Fruit fly (Drosophila melanogaster) whole organism, embryonic: ENCODE measurements around the gene CG15916.

Source experiments
- Adf1 ChIP-seq: fragments of 200-800 bp; sonication (Bioruptor generic); IDR thresholded peaks from 2 replicates; pipeline ENCODE4 v1.3.6; 2022; ENCODE audit warnings: missing biosample characterization, missing genetic modification characterization
- CG12659 ChIP-seq: fragments of 200-800 bp; sonication (Bioruptor generic); optimal IDR thresholded peaks from 3 replicates; lab custom pipeline; 2017; ENCODE audit warnings: mild to moderate bottlenecking, missing biosample characterization, missing genetic modification reagents, missing genetic modification characterization
- CG13424 ChIP-seq: fragments of 200-800 bp; sonication (Bioruptor generic); optimal IDR thresholded peaks from 2 replicates; lab custom pipeline; 2019; ENCODE audit warnings: missing biosample characterization, mild to moderate bottlenecking, missing genetic modification characterization, moderate library complexity
- CG14710 ChIP-seq: fragments of 200-800 bp; sonication (Bioruptor generic); optimal IDR thresholded peaks from 3 replicates; lab custom pipeline; 2019; ENCODE audit warnings: missing biosample characterization, mild to moderate bottlenecking, missing genetic modification characterization, moderate library complexity
- CG15479 ChIP-seq: fragments of 200-800 bp; sonication (Bioruptor generic); optimal IDR thresholded peaks from 3 replicates; lab custom pipeline; 2019; ENCODE audit warnings: missing biosample characterization, mild to moderate bottlenecking, missing genetic modification characterization, moderate library complexity
- CG15514 ChIP-seq: fragments of 200-800 bp; sonication (Bioruptor generic); optimal IDR thresholded peaks from 3 replicates; lab custom pipeline; 2017; ENCODE audit warnings: missing biosample characterization, missing genetic modification characterization, mild to moderate bottlenecking, moderate library complexity, missing genetic modification reagents
- CG1603 ChIP-seq: fragments of 200-800 bp; sonication (Bioruptor generic); optimal IDR thresholded peaks from 2 replicates; lab custom pipeline; 2019; ENCODE audit warnings: missing biosample characterization, mild to moderate bottlenecking, missing genetic modification characterization, moderate library complexity
- CG16813 ChIP-seq: fragments of 200-800 bp; sonication (Bioruptor generic); IDR thresholded peaks from 3 replicates; pipeline ENCODE4 v1.3.6; 2022; ENCODE audit warnings: missing biosample characterization, missing genetic modification characterization; ENCODE audit not compliant: partially characterized antibody
- CG17186 ChIP-seq: fragments of 200-800 bp; sonication (Bioruptor generic); optimal IDR thresholded peaks from 3 replicates; lab custom pipeline; 2017; ENCODE audit warnings: missing biosample characterization, missing genetic modification reagents, missing genetic modification characterization
- CG17361 ChIP-seq: fragments of 200-800 bp; sonication (Bioruptor generic); IDR thresholded peaks from 3 replicates; pipeline ENCODE4 v1.3.6; 2022; ENCODE audit warnings: missing biosample characterization, missing genetic modification characterization
- CG17568 ChIP-seq: fragments of 200-800 bp; sonication (Bioruptor generic); optimal IDR thresholded peaks from 2 replicates; lab custom pipeline; 2018; ENCODE audit warnings: missing biosample characterization, mild to moderate bottlenecking, missing genetic modification characterization, moderate library complexity
- CG2678 ChIP-seq: fragments of 200-800 bp; sonication (Bioruptor generic); optimal IDR thresholded peaks from 3 replicates; lab custom pipeline; 2019; ENCODE audit warnings: missing biosample characterization, mild to moderate bottlenecking, missing genetic modification characterization, moderate library complexity
- CG30020 ChIP-seq: fragments of 200-800 bp; optimal IDR thresholded peaks from 2 replicates; lab custom pipeline; 2019; ENCODE audit warnings: missing biosample characterization, mild to moderate bottlenecking, missing genetic modification characterization, moderate library complexity
- CG3163 ChIP-seq: fragments of 200-800 bp; sonication (Bioruptor generic); optimal IDR thresholded peaks from 3 replicates; lab custom pipeline; 2016; ENCODE audit warnings: missing biosample characterization, missing genetic modification characterization
- CG34376 ChIP-seq: fragments of 200-800 bp; sonication (Bioruptor generic); optimal IDR thresholded peaks from 2 replicates; lab custom pipeline; 2018; ENCODE audit warnings: missing biosample characterization, mild to moderate bottlenecking, missing genetic modification characterization
- CG7839 ChIP-seq: fragments of 200-800 bp; sonication (Bioruptor generic); optimal IDR thresholded peaks from 3 replicates; lab custom pipeline; 2018; ENCODE audit warnings: missing biosample characterization, mild to moderate bottlenecking, missing genetic modification characterization, moderate library complexity
- CG8924 ChIP-seq: fragments of 200-800 bp; optimal IDR thresholded peaks from 3 replicates; lab custom pipeline; 2019; ENCODE audit warnings: missing biosample characterization, mild to moderate bottlenecking, missing genetic modification characterization, moderate library complexity
- CkIIα-i1 ChIP-seq: fragments of 200-800 bp; sonication (Bioruptor generic); IDR thresholded peaks from 2 replicates; pipeline ENCODE4 v1.3.6; 2022; ENCODE audit warnings: missing biosample characterization, missing genetic modification characterization
- Dip2 ChIP-seq: fragments of 200-800 bp; sonication (Bioruptor generic); IDR thresholded peaks from 2 replicates; pipeline ENCODE4 v1.3.6; 2022; ENCODE audit warnings: missing biosample characterization, missing genetic modification characterization
- Dll ChIP-seq: fragments of 200-800 bp; sonication (Bioruptor generic); IDR thresholded peaks from 4 replicates; pipeline ENCODE4 v1.3.6; 2022; ENCODE audit warnings: missing biosample characterization, missing genetic modification characterization; ENCODE audit not compliant: partially characterized antibody
- Dp ChIP-seq: fragments of 200-800 bp; sonication (Bioruptor generic); optimal IDR thresholded peaks from 2 replicates; lab custom pipeline; 2018; ENCODE audit warnings: missing biosample characterization, mild to moderate bottlenecking, missing genetic modification characterization, moderate library complexity
- Dref ChIP-seq: fragments of 200-800 bp; sonication (Bioruptor generic); IDR thresholded peaks from 2 replicates; pipeline ENCODE4 v1.3.6; 2022; ENCODE audit warnings: missing biosample characterization, missing genetic modification characterization
- Drgx ChIP-seq: fragments of 200-800 bp; sonication (Bioruptor generic); IDR thresholded peaks from 2 replicates; pipeline ENCODE4 v1.3.6; 2022; ENCODE audit warnings: missing biosample characterization, missing genetic modification characterization
- Eip74EF ChIP-seq, 2 experiments: fragments of 200-800 bp in 1 of 2; fragments of >200 bp in 1 of 2; sonication (Bioruptor generic) in 1 of 2; optimal IDR thresholded peaks; 2 replicates each; lab custom pipeline; 2017 to 2019; ENCODE audit warnings: missing biosample characterization in 2 of 2, missing genetic modification characterization in 2 of 2, mild to moderate bottlenecking in 1 of 2, moderate library complexity in 1 of 2
- GATAe ChIP-seq: fragments of 200-800 bp; sonication (Bioruptor generic); conservative IDR thresholded peaks from 2 replicates; pipeline ENCODE4 v1.3.6; 2022; ENCODE audit warnings: missing biosample characterization, missing genetic modification characterization
- Hand ChIP-seq: fragments of 200-800 bp; sonication (Bioruptor generic); optimal IDR thresholded peaks from 2 replicates; lab custom pipeline; 2017; ENCODE audit warnings: mild to moderate bottlenecking, missing biosample characterization, missing genetic modification reagents, missing genetic modification characterization
- Hsf ChIP-seq: fragments of 200-800 bp; sonication (Bioruptor generic); optimal IDR thresholded peaks from 3 replicates; lab custom pipeline; 2016; ENCODE audit warnings: missing biosample characterization, missing genetic modification characterization
- MBD-R2 ChIP-seq: fragments of 200-800 bp; sonication (Bioruptor generic); IDR thresholded peaks from 2 replicates; pipeline ENCODE4 v1.3.6; 2022; ENCODE audit warnings: missing biosample characterization, missing genetic modification characterization
- MTF-1 ChIP-seq: fragments of 200-800 bp; sonication (Bioruptor generic); optimal IDR thresholded peaks from 2 replicates; lab custom pipeline; 2018; ENCODE audit warnings: missing biosample characterization, mild to moderate bottlenecking, missing genetic modification characterization, borderline replicate concordance
- Med ChIP-seq: fragments of 200-800 bp; sonication (Bioruptor generic); peaks from one replicate; lab custom pipeline; 2016; ENCODE audit warnings: missing biosample characterization, missing genetic modification characterization, mild to moderate bottlenecking, inconsistent platforms, moderate library complexity
- Nf-YC ChIP-seq: fragments of 200-800 bp; optimal IDR thresholded peaks from 3 replicates; lab custom pipeline; 2019; ENCODE audit warnings: missing biosample characterization, mild to moderate bottlenecking, missing genetic modification characterization, moderate library complexity
- PHDP ChIP-seq: fragments of 200-800 bp; sonication (Bioruptor generic); optimal IDR thresholded peaks from 3 replicates; lab custom pipeline; 2018; ENCODE audit warnings: missing biosample characterization, mild to moderate bottlenecking, missing genetic modification characterization, moderate library complexity
- bigmax ChIP-seq: fragments of 200-800 bp; sonication (Bioruptor generic); optimal IDR thresholded peaks from 2 replicates; lab custom pipeline; 2018; ENCODE audit warnings: missing biosample characterization, mild to moderate bottlenecking, missing genetic modification characterization
- cad ChIP-seq: fragments of >200 bp; optimal IDR thresholded peaks from 2 replicates; lab custom pipeline; 2017; ENCODE audit warnings: missing biosample characterization, missing genetic modification characterization
- cas ChIP-seq: fragments of 200-800 bp; sonication (Bioruptor generic); IDR thresholded peaks from 2 replicates; pipeline ENCODE4 v1.3.6; 2022; ENCODE audit warnings: missing biosample characterization, missing genetic modification characterization
- chinmo ChIP-seq: fragments of 200-800 bp; sonication (Bioruptor generic); IDR thresholded peaks from 4 replicates; pipeline ENCODE4 v1.3.6; 2022; ENCODE audit warnings: missing biosample characterization, missing genetic modification characterization; ENCODE audit not compliant: partially characterized antibody
- gem ChIP-seq: fragments of 200-800 bp; sonication (Bioruptor generic); optimal IDR thresholded peaks from 2 replicates; lab custom pipeline; 2019; ENCODE audit warnings: missing biosample characterization, mild to moderate bottlenecking, missing genetic modification characterization, moderate library complexity
- grau ChIP-seq: fragments of 200-800 bp; optimal IDR thresholded peaks from 3 replicates; lab custom pipeline; 2019; ENCODE audit warnings: missing biosample characterization, mild to moderate bottlenecking, missing genetic modification characterization, moderate library complexity
- insv ChIP-seq, 2 experiments: fragments of 200-800 bp; sonication (Bioruptor generic); optimal IDR thresholded peaks; 3 replicates each; lab custom pipeline; 2016 to 2018; ENCODE audit warnings: missing biosample characterization in 2 of 2, missing genetic modification characterization in 2 of 2
- lola ChIP-seq, 3 experiments: fragments of >200 bp in 2 of 3; fragments of 200-800 bp in 1 of 3; sonication (Bioruptor generic) in 1 of 3; optimal IDR thresholded peaks; 2 replicates each; lab custom pipeline; 2017 to 2019; ENCODE audit warnings: missing biosample characterization in 3 of 3, missing genetic modification characterization in 3 of 3, mild to moderate bottlenecking in 1 of 3, moderate library complexity in 1 of 3
- nerfin-1 ChIP-seq: fragments of 200-800 bp; sonication (Bioruptor generic); optimal IDR thresholded peaks from 3 replicates; lab custom pipeline; 2019; ENCODE audit warnings: missing biosample characterization, mild to moderate bottlenecking, missing genetic modification characterization, moderate library complexity
- row ChIP-seq: fragments of 200-800 bp; sonication (Bioruptor generic); IDR thresholded peaks from 3 replicates; pipeline ENCODE4 v1.3.6; 2022; ENCODE audit warnings: missing biosample characterization, missing genetic modification characterization
- sd ChIP-seq: fragments of 200-800 bp; sonication (Bioruptor generic); optimal IDR thresholded peaks from 3 replicates; lab custom pipeline; 2018; ENCODE audit warnings: missing biosample characterization, mild to moderate bottlenecking, missing genetic modification characterization, moderate library complexity
- stwl ChIP-seq: fragments of 200-800 bp; sonication (Bioruptor generic); optimal IDR thresholded peaks from 3 replicates; lab custom pipeline; 2018; ENCODE audit warnings: missing biosample characterization, mild to moderate bottlenecking, missing genetic modification characterization, moderate library complexity
- sug ChIP-seq: fragments of 200-800 bp; optimal IDR thresholded peaks from 2 replicates; lab custom pipeline; 2019; ENCODE audit warnings: missing biosample characterization, mild to moderate bottlenecking, missing genetic modification characterization, moderate library complexity
- trem ChIP-seq: fragments of 200-800 bp; optimal IDR thresholded peaks from 3 replicates; lab custom pipeline; 2019; ENCODE audit warnings: missing biosample characterization, mild to moderate bottlenecking, missing genetic modification characterization, moderate library complexity
- unc-4 ChIP-seq: fragments of 200-800 bp; sonication (Bioruptor generic); IDR thresholded peaks from 2 replicates; pipeline ENCODE4 v1.3.6; 2022; ENCODE audit warnings: missing biosample characterization, missing genetic modification characterization; ENCODE audit not compliant: partially characterized antibody

CG15916 gene

DNA sequence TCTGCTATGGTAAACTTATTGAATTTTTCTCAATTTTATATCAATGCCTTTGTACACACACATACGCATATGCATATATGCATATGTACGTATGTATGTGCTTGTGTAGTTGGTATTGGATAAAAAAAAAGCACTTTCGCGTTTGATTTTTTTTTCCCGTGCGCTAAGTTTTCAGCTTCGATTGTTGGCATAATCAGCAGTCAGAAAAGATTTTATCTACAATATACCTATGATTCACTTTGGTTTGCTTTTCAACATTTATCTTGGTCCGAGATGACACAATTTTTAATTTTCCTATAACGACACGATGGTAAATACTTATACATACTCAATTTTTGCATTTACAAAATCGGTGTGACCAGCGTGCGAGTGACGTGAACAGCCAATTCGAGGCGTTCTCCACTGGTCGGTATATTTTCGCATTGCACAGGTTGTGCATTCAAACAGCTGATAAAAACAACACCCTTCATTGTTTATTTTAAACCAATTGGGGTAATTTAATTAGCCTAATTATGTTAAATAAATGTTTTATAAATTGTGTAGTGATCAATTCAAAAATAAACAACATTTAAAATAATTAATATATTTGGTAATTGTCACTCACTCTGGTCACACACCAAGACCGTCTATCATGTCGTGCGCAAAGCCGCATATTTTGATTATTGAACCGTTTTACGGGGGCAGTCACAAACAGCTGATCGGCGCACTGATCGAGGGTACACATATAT lies 37.4 kb upstream of the CG15916 start, which contains the start of the genes UBL3 and CG15914 (continued):
- no peak for TF ChIP-seq CkIIα-i1
- peak; percentile 35 for TF ChIP-seq grau
- TF ChIP-seq CG15479 (GFP tag; lab: Kevin White, UChicago), result peak; percentile 98
- TF ChIP-seq Dll (GFP tag; lab: Robert Waterston, UW), result 0 out of 4 replicates have a peak, but pooled peaks have one; percentile 32
- TF ChIP-seq insv (GFP tag; optimal IDR thresholded peaks at IDR 0.05; lab: Kevin White, UChicago), result peak in 1 of 2 experiments; percentile 34
- TF ChIP-seq CG17186 (GFP tag; lab: Kevin White, UChicago), result peak; percentile 75
- 0 out of 2 replicates have a peak, but pooled peaks have one; percentile 34 for TF ChIP-seq unc-4 (GFP tag; lab: Robert Waterston, UW)
- TF ChIP-seq CG8924 (tag; lab: Kevin White, UChicago), result peak; percentile 44
- no peak for TF ChIP-seq Hand (GFP tag; lab: Kevin White, UChicago)
- TF ChIP-seq CG3163 (GFP tag; lab: Kevin White, UChicago), result no peak
- peak; percentile 53 for TF ChIP-seq row (GFP tag; lab: Robert Waterston, UW)
- no peak for TF ChIP-seq Eip74EF (GFP tag; optimal IDR thresholded peaks at IDR 0.05; lab: Kevin White, UChicago)
- peak; percentile 39; the same call in 2 of the 3 replicates for TF ChIP-seq CG17361 (GFP tag; lab: Robert Waterston, UW)
- TF ChIP-seq gem, result no peak
- TF ChIP-seq Med, result peak; percentile 57
- TF ChIP-seq Dref, result peak; percentile 32
- TF ChIP-seq bigmax (GFP tag; lab: Kevin White, UChicago), result no peak
- peak; percentile 13 for TF ChIP-seq CG34376 (GFP tag; lab: Kevin White, UChicago)
- peak; percentile 39 for TF ChIP-seq CG17568
- peak; percentile 82 for TF ChIP-seq CG30020 (tag; lab: Kevin White, UChicago)
- TF ChIP-seq Dp (GFP tag; lab: Kevin White, UChicago), result peak; percentile 59
- TF ChIP-seq cad (GFP tag; lab: Kevin White, UChicago), result no peak
- TF ChIP-seq Adf1 (GFP tag; lab: Robert Waterston, UW), result no peak
- peak; percentile 69 for TF ChIP-seq CG15514 (GFP tag; lab: Kevin White, UChicago)
- TF ChIP-seq lola (GFP tag; optimal IDR thresholded peaks at IDR 0.05; lab: Kevin White, UChicago), result peak in 1 of 3 experiments; percentile 4
- no peak for TF ChIP-seq CG2678 (tag; lab: Kevin White, UChicago)
- TF ChIP-seq MBD-R2 (GFP tag; lab: Robert Waterston, UW), result peak; percentile 45
- TF ChIP-seq sug (tag; lab: Kevin White, UChicago), result peak; percentile 30
- TF ChIP-seq Dip2 (GFP tag; lab: Robert Waterston, UW), result no peak
- TF ChIP-seq trem (tag; lab: Kevin White, UChicago), result peak; percentile 80
- no peak for TF ChIP-seq PHDP
- peak; percentile 6 for TF ChIP-seq CG13424
- TF ChIP-seq MTF-1 (GFP tag; lab: Kevin White, UChicago), result peak; percentile 67
- 0 out of 3 replicates have a peak, but pooled peaks have one; percentile 7 for TF ChIP-seq CG16813 (GFP tag; lab: Robert Waterston, UW)
- peak; percentile 45 for TF ChIP-seq stwl (tag; lab: Kevin White, UChicago)
- no peak for TF ChIP-seq GATAe (GFP tag; lab: Robert Waterston, UW)
- peak; percentile 82 for TF ChIP-seq nerfin-1 (tag; lab: Kevin White, UChicago)
- TF ChIP-seq chinmo, result 0 out of 4 replicates have a peak, but pooled peaks have one; percentile 59
- TF ChIP-seq CG12659 (GFP tag; lab: Kevin White, UChicago), result peak; percentile 68
- no peak for TF ChIP-seq Hsf (GFP tag; lab: Kevin White, UChicago)
- no peak for TF ChIP-seq cas
- TF ChIP-seq CG14710 (tag; lab: Kevin White, UChicago), result peak; percentile 72
- peak; percentile 49 for TF ChIP-seq Nf-YC (tag; lab: Kevin White, UChicago)
- TF ChIP-seq Drgx (GFP tag; lab: Robert Waterston, UW), result no peak
- peak; percentile 80 for TF ChIP-seq CG1603 (tag; lab: Kevin White, UChicago)
- TF ChIP-seq CG7839 (tag; lab: Kevin White, UChicago), result no peak
- peak; percentile 51 for TF ChIP-seq sd (tag; lab: Kevin White, UChicago)
